Worm (Caenorhabditis elegans): Measurements from ENCODE around the gene C17B7.12.

- TF ChIP-seq unc-62 (GFP tag; optimal IDR thresholded peaks at IDR 0.05) (no peak), nhr-19 (GFP tag; conservative IDR thresholded peaks at IDR 0.05) (no peak), ceh-82 (tag; optimal IDR thresholded peaks at IDR 0.05) (no peak), nhr-85 (tag) (no peak), swsn-7 (tag; optimal IDR thresholded peaks at IDR 0.05) (no peak), lin-35 (GFP tag; optimal IDR thresholded peaks at IDR 0.05) (no peak), egl-27 (tag; optimal IDR thresholded peaks at IDR 0.05) (no peak)
Measured at ce11 chrV:3394694-3395240, 41.7 kb downstream of the C17B7.12 start, which contains the start of gene T20D4.15.

Data from whole organism, L1 larva.